Fruit fly (Drosophila melanogaster) whole organism: ENCODE results near the gene CG6678.

Source experiments
- CG8478 ChIP-seq: fragments of >200 bp; optimal IDR thresholded peaks from 2 replicates; lab custom pipeline; 2018; ENCODE audit warnings: inconsistent platforms
- pan ChIP-seq: fragments of >200 bp; optimal IDR thresholded peaks from 2 replicates; lab custom pipeline; 2017
- usp ChIP-seq: fragments of >200 bp; optimal IDR thresholded peaks from 2 replicates; lab custom pipeline; 2017; ENCODE audit warnings: missing biosample characterization, missing genetic modification characterization, mixed read lengths

- TF ChIP-seq usp (GFP tag; lab: Kevin White, UChicago) (no peak), pan (lab: Kevin White, UChicago) (no peak), CG8478 (no peak)
Measured at dm6 chr3R:21867819-21868218, 19.0 kb upstream of the CG6678 start, which contains the start of the genes CG6569 and Cby.
